Fruit fly (Drosophila melanogaster) whole organism, embryonic: ENCODE data around the gene Hrb27C.
A peak's percentile ranks its signal among the peaks of the same experiment; 100 is the strongest.

Experiments used
- Awh ChIP-seq: fragments of 200-800 bp; sonication (Bioruptor generic); IDR thresholded peaks from 2 replicates; pipeline ENCODE4, ENCODE4 v1.3.6; 2022; ENCODE audit warnings: missing biosample characterization, missing genetic modification characterization
- BEAF-32 ChIP-seq: fragments of 200-800 bp; sonication (Bioruptor generic); optimal IDR thresholded peaks from 3 replicates; lab custom pipeline; 2017; ENCODE audit warnings: missing biosample characterization, missing genetic modification characterization, mild to moderate bottlenecking, moderate library complexity, missing genetic modification reagents
- CG10147 ChIP-seq: fragments of 200-800 bp; sonication (Bioruptor generic); optimal IDR thresholded peaks from 2 replicates; lab custom pipeline; 2019; ENCODE audit warnings: missing biosample characterization, mild to moderate bottlenecking, missing genetic modification characterization, moderate library complexity
- CG10209 ChIP-seq: fragments of 200-800 bp; sonication (Bioruptor generic); optimal IDR thresholded peaks from 3 replicates; lab custom pipeline; 2017; ENCODE audit warnings: missing biosample characterization, mild to moderate bottlenecking, missing genetic modification characterization, missing genetic modification reagents
- CG10267 ChIP-seq: fragments of 200-800 bp; sonication (Bioruptor generic); optimal IDR thresholded peaks from 2 replicates; lab custom pipeline; 2018; ENCODE audit warnings: missing biosample characterization, mild to moderate bottlenecking, missing genetic modification characterization, moderate library complexity
- CG10321 ChIP-seq: fragments of 200-800 bp; sonication (Bioruptor generic); IDR thresholded peaks from 2 replicates; pipeline ENCODE4 v1.3.6; 2022; ENCODE audit warnings: missing biosample characterization, missing genetic modification characterization
- CG10979 ChIP-seq: fragments of 200-800 bp; sonication (Bioruptor generic); optimal IDR thresholded peaks from 2 replicates; lab custom pipeline; 2018; ENCODE audit warnings: missing biosample characterization, mild to moderate bottlenecking, missing genetic modification characterization, moderate library complexity
- CG11695 ChIP-seq: fragments of 200-800 bp; sonication (Bioruptor generic); IDR thresholded peaks from 3 replicates; pipeline ENCODE4 v1.3.6; 2022; ENCODE audit warnings: missing biosample characterization, missing genetic modification characterization
- CG13424 ChIP-seq: fragments of 200-800 bp; sonication (Bioruptor generic); optimal IDR thresholded peaks from 2 replicates; lab custom pipeline; 2019; ENCODE audit warnings: missing biosample characterization, mild to moderate bottlenecking, missing genetic modification characterization, moderate library complexity
- CG14441 ChIP-seq: fragments of 200-800 bp; sonication (Bioruptor generic); IDR thresholded peaks from 2 replicates; pipeline ENCODE4 v1.3.6; 2022; ENCODE audit warnings: missing biosample characterization, missing genetic modification characterization
- CG15479 ChIP-seq: fragments of 200-800 bp; sonication (Bioruptor generic); optimal IDR thresholded peaks from 3 replicates; lab custom pipeline; 2019; ENCODE audit warnings: missing biosample characterization, mild to moderate bottlenecking, missing genetic modification characterization, moderate library complexity
- CG17385 ChIP-seq: fragments of 200-800 bp; sonication (Bioruptor generic); optimal IDR thresholded peaks from 3 replicates; lab custom pipeline; 2018; ENCODE audit warnings: missing biosample characterization, mild to moderate bottlenecking, missing genetic modification characterization
- CG31441 ChIP-seq: fragments of 200-800 bp; sonication (Bioruptor generic); IDR thresholded peaks from 2 replicates; pipeline ENCODE4 v1.3.6; 2022; ENCODE audit warnings: missing biosample characterization, missing genetic modification characterization
- CG34422 ChIP-seq: fragments of 200-800 bp; sonication (Bioruptor generic); IDR thresholded peaks from 3 replicates; pipeline ENCODE4 v1.3.6; 2022; ENCODE audit warnings: missing biosample characterization, missing genetic modification characterization
- CG5245 ChIP-seq: fragments of 200-800 bp; sonication (Bioruptor generic); optimal IDR thresholded peaks from 3 replicates; lab custom pipeline; 2016; ENCODE audit warnings: missing biosample characterization, missing genetic modification characterization
- CG7372 ChIP-seq: fragments of 200-800 bp; sonication (Bioruptor generic); IDR thresholded peaks from 2 replicates; pipeline ENCODE4 v1.3.6; 2022; ENCODE audit warnings: missing biosample characterization, missing genetic modification characterization
- CG8388 ChIP-seq: fragments of 200-800 bp; sonication (Bioruptor generic); optimal IDR thresholded peaks from 2 replicates; lab custom pipeline; 2019; ENCODE audit warnings: missing biosample characterization, mild to moderate bottlenecking, missing genetic modification characterization, moderate library complexity
- CG9727 ChIP-seq: fragments of 200-800 bp; sonication (Bioruptor generic); optimal IDR thresholded peaks from 3 replicates; lab custom pipeline; 2017; ENCODE audit warnings: missing biosample characterization, mild to moderate bottlenecking, missing genetic modification characterization
- CG9817 ChIP-seq: fragments of 200-800 bp; sonication (Bioruptor generic); optimal IDR thresholded peaks from 2 replicates; lab custom pipeline; 2018; ENCODE audit warnings: missing biosample characterization, mild to moderate bottlenecking, missing genetic modification characterization, moderate library complexity
- CG9932 ChIP-seq: fragments of 200-800 bp; sonication (Bioruptor generic); IDR thresholded peaks from 2 replicates; pipeline ENCODE4 v1.3.6; 2022; ENCODE audit warnings: missing biosample characterization, missing genetic modification characterization
- D ChIP-seq, 2 experiments: fragments of 200-800 bp in 1 of 2; fragments of >200 bp in 1 of 2; sonication (Bioruptor generic) in 1 of 2; optimal IDR thresholded peaks; 2 replicates in 1 of 2; 3 replicates in 1 of 2; lab custom pipeline; 2017; ENCODE audit warnings: mild to moderate bottlenecking in 1 of 2, missing biosample characterization in 1 of 2, missing genetic modification characterization in 1 of 2, missing genetic modification reagents in 1 of 2
- Dbx ChIP-seq: fragments of 200-800 bp; sonication (Bioruptor generic); IDR thresholded peaks from 3 replicates; pipeline ENCODE4 v1.3.6; 2022; ENCODE audit warnings: missing biosample characterization, missing genetic modification characterization
- Dp ChIP-seq: fragments of 200-800 bp; sonication (Bioruptor generic); optimal IDR thresholded peaks from 2 replicates; lab custom pipeline; 2018; ENCODE audit warnings: missing biosample characterization, mild to moderate bottlenecking, missing genetic modification characterization, moderate library complexity
- E2f2 ChIP-seq: fragments of 200-800 bp; sonication (Bioruptor generic); IDR thresholded peaks from 2 replicates; pipeline ENCODE4 v1.3.6; 2022; ENCODE audit warnings: missing biosample characterization, missing genetic modification characterization
- Fer3 ChIP-seq: fragments of 200-800 bp; sonication (Bioruptor generic); optimal IDR thresholded peaks from 2 replicates; lab custom pipeline; 2018; ENCODE audit warnings: missing biosample characterization, mild to moderate bottlenecking, missing genetic modification characterization, moderate library complexity
- Gsc ChIP-seq: fragments of 200-800 bp; sonication (Bioruptor generic); IDR thresholded peaks from 2 replicates; pipeline ENCODE4 v1.3.6; 2022; ENCODE audit warnings: missing biosample characterization, missing genetic modification characterization
- Hr3 ChIP-seq: fragments of 200-800 bp; sonication (Bioruptor generic); optimal IDR thresholded peaks from 3 replicates; lab custom pipeline; 2016; ENCODE audit warnings: missing biosample characterization, missing genetic modification characterization
- Lhr ChIP-seq: fragments of 200-800 bp; sonication (Bioruptor generic); optimal IDR thresholded peaks from 3 replicates; lab custom pipeline; 2017; ENCODE audit warnings: mild to moderate bottlenecking, missing biosample characterization, missing genetic modification reagents, missing genetic modification characterization
- Lpt ChIP-seq: fragments of >200 bp; optimal IDR thresholded peaks from 2 replicates; lab custom pipeline; 2018; ENCODE audit warnings: missing biosample characterization, missing genetic modification characterization
- PHDP ChIP-seq: fragments of 200-800 bp; sonication (Bioruptor generic); optimal IDR thresholded peaks from 3 replicates; lab custom pipeline; 2018; ENCODE audit warnings: missing biosample characterization, mild to moderate bottlenecking, missing genetic modification characterization, moderate library complexity
- Ptx1 ChIP-seq: fragments of 200-800 bp; sonication (Bioruptor generic); IDR thresholded peaks from 2 replicates; pipeline ENCODE4 v1.3.6; 2022; ENCODE audit warnings: missing biosample characterization, missing genetic modification characterization
- Rfx ChIP-seq: fragments of 200-800 bp; sonication (Bioruptor generic); IDR thresholded peaks from 2 replicates; pipeline ENCODE4 v1.3.6; 2022; ENCODE audit warnings: missing biosample characterization, missing genetic modification characterization
- bab2 ChIP-seq: fragments of 200-800 bp; sonication (Bioruptor generic); optimal IDR thresholded peaks from 2 replicates; lab custom pipeline; 2016; ENCODE audit warnings: missing biosample characterization, missing genetic modification characterization
- bigmax ChIP-seq: fragments of 200-800 bp; sonication (Bioruptor generic); optimal IDR thresholded peaks from 2 replicates; lab custom pipeline; 2018; ENCODE audit warnings: missing biosample characterization, mild to moderate bottlenecking, missing genetic modification characterization
- ci ChIP-seq: fragments of 200-800 bp; sonication (Bioruptor generic); IDR thresholded peaks from 3 replicates; pipeline ENCODE4 v1.3.6; 2022; ENCODE audit warnings: missing biosample characterization, missing genetic modification characterization
- dpn ChIP-seq, 2 experiments: fragments of 200-800 bp; sonication (Bioruptor generic); optimal IDR thresholded peaks; 3 replicates each; lab custom pipeline; 2016; ENCODE audit warnings: missing biosample characterization in 2 of 2, missing genetic modification characterization in 2 of 2
- emc ChIP-seq: fragments of 200-800 bp; sonication (Bioruptor generic); optimal IDR thresholded peaks from 2 replicates; lab custom pipeline; 2016; ENCODE audit warnings: missing biosample characterization, missing genetic modification characterization
- esg ChIP-seq: fragments of 200-800 bp; sonication (Bioruptor generic); conservative IDR thresholded peaks from 2 replicates; pipeline ENCODE4 v1.3.6; 2022; ENCODE audit warnings: missing biosample characterization, missing genetic modification characterization
- grau ChIP-seq: fragments of 200-800 bp; optimal IDR thresholded peaks from 3 replicates; lab custom pipeline; 2019; ENCODE audit warnings: missing biosample characterization, mild to moderate bottlenecking, missing genetic modification characterization, moderate library complexity
- kah ChIP-seq: fragments of 200-800 bp; sonication (Bioruptor generic); optimal IDR thresholded peaks from 2 replicates; lab custom pipeline; 2018; ENCODE audit warnings: missing biosample characterization, mild to moderate bottlenecking, missing genetic modification characterization
- mam ChIP-seq: fragments of 200-800 bp; sonication (Bioruptor generic); optimal IDR thresholded peaks from 3 replicates; lab custom pipeline; 2016; ENCODE audit warnings: missing biosample characterization, missing genetic modification characterization
- pho ChIP-seq: fragments of 200-800 bp; sonication (Bioruptor generic); optimal IDR thresholded peaks from 2 replicates; lab custom pipeline; 2016; ENCODE audit warnings: missing biosample characterization, missing genetic modification characterization
- prd ChIP-seq, 3 experiments: fragments of >200 bp in 2 of 3; fragments of 200-800 bp in 1 of 3; sonication (Bioruptor generic) in 1 of 3; optimal IDR thresholded peaks in 2 of 3; IDR thresholded peaks in 1 of 3; 2 replicates in 2 of 3; 3 replicates in 1 of 3; pipeline versions ENCODE4 v1.3.6 to Lab custom; 2017 to 2022; ENCODE audit warnings: missing biosample characterization in 1 of 3, missing genetic modification characterization in 1 of 3
- pzg ChIP-seq: fragments of 200-800 bp; sonication (Bioruptor generic); optimal IDR thresholded peaks from 3 replicates; lab custom pipeline; 2018; ENCODE audit warnings: missing biosample characterization, mild to moderate bottlenecking, missing genetic modification characterization, moderate library complexity
- rib ChIP-seq: fragments of 200-800 bp; sonication (Bioruptor generic); IDR thresholded peaks from 2 replicates; pipeline ENCODE4 v1.3.6; 2022; ENCODE audit warnings: missing biosample characterization, missing genetic modification characterization
- row ChIP-seq: fragments of 200-800 bp; sonication (Bioruptor generic); IDR thresholded peaks from 3 replicates; pipeline ENCODE4 v1.3.6; 2022; ENCODE audit warnings: missing biosample characterization, missing genetic modification characterization
- sr ChIP-seq: fragments of 200-800 bp; sonication (Bioruptor generic); IDR thresholded peaks from 3 replicates; pipeline ENCODE4 v1.3.6; 2022; ENCODE audit warnings: missing biosample characterization, missing genetic modification characterization
- ttk ChIP-seq: fragments of 200-800 bp; sonication (Bioruptor generic); IDR thresholded peaks from 2 replicates; pipeline ENCODE4 v2.1.2; 2022; ENCODE audit warnings: missing biosample characterization, missing genetic modification characterization
- yki ChIP-seq: fragments of >200 bp; optimal IDR thresholded peaks from 3 replicates; lab custom pipeline; 2018
- zf30C ChIP-seq: fragments of 200-800 bp; sonication (Bioruptor generic); optimal IDR thresholded peaks from 3 replicates; lab custom pipeline; 2018; ENCODE audit warnings: missing biosample characterization, mild to moderate bottlenecking, missing genetic modification characterization

Gene Hrb27C

DNA sequence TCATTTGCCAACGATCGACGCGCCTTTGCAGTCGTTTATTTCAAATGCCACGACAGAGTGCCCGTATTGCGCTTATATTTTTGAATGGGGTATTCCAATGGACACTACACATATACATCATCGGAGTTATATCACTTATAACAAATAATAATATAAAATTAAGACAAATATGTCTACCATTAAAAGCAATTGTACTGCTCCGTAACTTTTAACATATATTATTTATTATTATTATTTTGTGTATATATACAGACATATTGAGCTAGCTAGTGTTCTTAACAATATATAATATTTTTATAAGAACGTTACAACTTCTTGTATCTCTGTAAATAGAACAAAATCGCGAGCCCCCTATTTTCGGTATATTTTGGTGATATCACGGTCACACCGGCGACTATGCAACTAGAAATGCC, 43.5 kb downstream of the Hrb27C start, which contains the start of the genes sip2 and Coprox (continued):
- TF ChIP-seq prd (optimal IDR thresholded peaks at IDR 0.05; lab: Kevin White, UChicago) (no peak), prd (GFP tag; IDR thresholded peaks at IDR 0.05; lab: Robert Waterston, UW) (peak; percentile 62), sr (GFP tag; lab: Robert Waterston, UW) (no peak), CG10979 (peak; percentile 62), Lhr (GFP tag; lab: Kevin White, UChicago) (peak; percentile 33), Awh (GFP tag; lab: Robert Waterston, UW) (peak; percentile 32; the same call in 1 of the 2 replicates), D (optimal IDR thresholded peaks at IDR 0.05; lab: Kevin White, UChicago) (no peak), D (GFP tag; optimal IDR thresholded peaks at IDR 0.05; lab: Kevin White, UChicago) (no peak), CG17385 (peak; percentile 62), esg (GFP tag; lab: Robert Waterston, UW) (peak; percentile 55), CG31441 (GFP tag; lab: Robert Waterston, UW) (peak; percentile 85), CG7372 (GFP tag; lab: Robert Waterston, UW) (0 out of 2 replicates have a peak, but pooled peaks have one; percentile 23), Dbx (GFP tag; lab: Robert Waterston, UW) (0 out of 3 replicates have a peak, but pooled peaks have one; percentile 10), CG10321 (no peak), CG9727 (peak; percentile 69), Dp (GFP tag; lab: Kevin White, UChicago) (peak; percentile 87), mam (GFP tag; lab: Kevin White, UChicago) (peak; percentile 27), CG9932 (GFP tag; lab: Robert Waterston, UW) (peak; percentile 71), CG10267 (tag; lab: Kevin White, UChicago) (peak; percentile 78), ttk (GFP tag; lab: Robert Waterston, UW) (0 out of 2 replicates have a peak, but pooled peaks have one; percentile 25), E2f2 (GFP tag; lab: Robert Waterston, UW) (peak; percentile 84), yki (no peak), CG8388 (peak; percentile 59), bigmax (GFP tag; lab: Kevin White, UChicago) (no peak), CG10147 (peak; percentile 62), pho (no peak), CG34422 (GFP tag; lab: Robert Waterston, UW) (0 out of 3 replicates have a peak, but pooled peaks have one; percentile 21), rib (GFP tag; lab: Robert Waterston, UW) (peak; percentile 50; the same call in 1 of the 2 replicates), grau (peak; percentile 83), Gsc (GFP tag; lab: Robert Waterston, UW) (no peak), CG15479 (GFP tag; lab: Kevin White, UChicago) (peak; percentile 1), ci (GFP tag; lab: Robert Waterston, UW) (0 out of 3 replicates have a peak, but pooled peaks have one; percentile 45), Ptx1 (GFP tag; lab: Robert Waterston, UW) (peak; percentile 53; the same call in 1 of the 2 replicates), CG9817 (tag; lab: Kevin White, UChicago) (peak; percentile 66), CG13424 (tag; lab: Kevin White, UChicago) (peak; percentile 84), kah (GFP tag; lab: Kevin White, UChicago) (peak; percentile 14), zf30C (GFP tag; lab: Kevin White, UChicago) (no peak), Fer3 (tag; lab: Kevin White, UChicago) (peak; percentile 72), Rfx (peak; percentile 62), PHDP (tag; lab: Kevin White, UChicago) (peak; percentile 82), CG10209 (GFP tag; lab: Kevin White, UChicago) (peak; percentile 63), BEAF-32 (peak; percentile 35), row (GFP tag; lab: Robert Waterston, UW) (peak; percentile 84), CG5245 (no peak), emc (GFP tag; lab: Kevin White, UChicago) (no peak), bab2 (GFP tag; lab: Kevin White, UChicago) (peak; percentile 1), CG14441 (GFP tag; lab: Robert Waterston, UW) (0 out of 2 replicates have a peak, but pooled peaks have one; percentile 46), Hr3 (GFP tag; lab: Kevin White, UChicago) (peak; percentile 74), CG11695 (GFP tag; lab: Robert Waterston, UW) (peak; percentile 27; the same call in 1 of the 3 replicates), Lpt (GFP tag; lab: Kevin White, UChicago) (no peak), pzg (GFP tag; lab: Kevin White, UChicago) (peak; percentile 39), dpn (GFP tag; optimal IDR thresholded peaks at IDR 0.05; lab: Kevin White, UChicago) (peak in 1 of 2 experiments; percentile 71)
